Worm (Caenorhabditis elegans) whole organism, late embryonic: ENCODE measurements around the gene spat-3.

Source experiments
- nfya-1 ChIP-seq: sonication (generic microtip); optimal IDR thresholded peaks from 2 replicates; lab custom pipeline; 2017; ENCODE audit warnings: missing genetic modification characterization, mild to moderate bottlenecking, missing compliant biosample characterization, antibody characterized with exemption, moderate library complexity
- pha-2 ChIP-seq: sonication (generic microtip); optimal IDR thresholded peaks from 2 replicates; lab custom pipeline; 2017; ENCODE audit warnings: mild to moderate bottlenecking, missing genetic modification characterization, missing compliant biosample characterization

ce11 chrX:4569276-4569675, 36.5 kb downstream of the spat-3 start:
- TF ChIP-seq pha-2 (tag; lab: Kevin White, UChicago): no peak
- TF ChIP-seq nfya-1 (tag; lab: Kevin White, UChicago): no peak
